Worm (Caenorhabditis elegans) whole organism, L4/young adult: Measurements from ENCODE around the gene znfx-1.

Experiments
- dao-5 ChIP-seq: sonication (generic microtip); optimal IDR thresholded peaks from 2 replicates; lab custom pipeline; 2016; ENCODE audit warnings: missing genotype, missing genetic modification characterization, moderate library complexity, missing compliant biosample characterization
- him-1 ChIP-seq: sonication (generic microtip); optimal IDR thresholded peaks from 2 replicates; lab custom pipeline; 2016; ENCODE audit warnings: missing genotype, missing genetic modification reagents, missing genetic modification characterization, missing compliant biosample characterization

DNA sequence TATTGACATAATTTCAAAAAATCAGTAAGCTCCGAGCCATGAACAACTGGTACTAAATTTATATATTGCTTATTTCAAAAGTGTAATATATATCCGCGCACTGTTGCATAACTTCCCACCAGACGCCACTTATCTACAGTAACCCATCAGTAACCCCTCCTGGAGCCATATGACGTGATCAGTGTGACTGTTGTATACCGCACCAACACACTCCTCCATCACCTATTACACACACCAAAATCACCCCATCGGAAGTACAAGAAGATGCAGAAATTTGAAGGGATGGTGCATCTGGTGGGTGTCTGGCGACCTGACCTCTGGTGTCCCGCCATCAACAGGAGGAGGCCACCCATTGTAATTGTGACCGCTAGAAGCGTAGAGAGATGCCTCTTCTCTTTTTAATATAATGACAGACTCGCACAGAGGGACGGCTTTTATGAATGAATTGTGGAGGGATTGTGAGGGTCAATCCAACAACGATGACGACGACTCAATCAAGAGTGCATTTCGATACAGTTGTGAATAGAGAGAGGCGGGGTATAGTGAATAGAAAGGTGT is 49.5 kb downstream of the znfx-1 start:
- no peak for TF ChIP-seq him-1 (tag; lab: Kevin White, UChicago)
- TF ChIP-seq dao-5 (tag; lab: Kevin White, UChicago), result no peak
